Worm (Caenorhabditis elegans): ENCODE data around the gene iglr-1.
A peak's percentile ranks its signal among the peaks of the same experiment; 100 is the strongest.

The iglr-1 gene

DNA sequence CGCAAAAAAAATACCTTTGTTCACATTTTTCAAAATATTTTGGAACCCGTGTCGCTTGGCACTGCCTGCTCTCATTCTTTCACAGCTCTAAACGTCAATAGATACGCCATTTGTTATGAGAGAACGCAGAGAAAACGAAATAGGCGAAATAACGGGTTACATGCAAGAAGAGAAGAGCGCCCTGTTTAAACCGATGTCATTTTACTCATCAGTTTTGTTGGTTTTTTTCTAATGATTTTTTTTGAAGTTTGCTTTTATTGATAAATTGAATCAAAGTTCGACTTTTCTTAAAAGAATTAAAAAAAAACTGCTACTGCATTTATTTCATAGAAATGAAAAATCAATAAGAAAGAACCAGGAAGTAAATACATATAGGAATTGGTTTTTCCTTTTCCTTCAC is 12.4 kb downstream of the iglr-1 start (continued):
- TF ChIP-seq lsy-2 (tag; optimal IDR thresholded peaks at IDR 0.05), result peak in 1 of 2 experiments; percentile 64

DNA sequence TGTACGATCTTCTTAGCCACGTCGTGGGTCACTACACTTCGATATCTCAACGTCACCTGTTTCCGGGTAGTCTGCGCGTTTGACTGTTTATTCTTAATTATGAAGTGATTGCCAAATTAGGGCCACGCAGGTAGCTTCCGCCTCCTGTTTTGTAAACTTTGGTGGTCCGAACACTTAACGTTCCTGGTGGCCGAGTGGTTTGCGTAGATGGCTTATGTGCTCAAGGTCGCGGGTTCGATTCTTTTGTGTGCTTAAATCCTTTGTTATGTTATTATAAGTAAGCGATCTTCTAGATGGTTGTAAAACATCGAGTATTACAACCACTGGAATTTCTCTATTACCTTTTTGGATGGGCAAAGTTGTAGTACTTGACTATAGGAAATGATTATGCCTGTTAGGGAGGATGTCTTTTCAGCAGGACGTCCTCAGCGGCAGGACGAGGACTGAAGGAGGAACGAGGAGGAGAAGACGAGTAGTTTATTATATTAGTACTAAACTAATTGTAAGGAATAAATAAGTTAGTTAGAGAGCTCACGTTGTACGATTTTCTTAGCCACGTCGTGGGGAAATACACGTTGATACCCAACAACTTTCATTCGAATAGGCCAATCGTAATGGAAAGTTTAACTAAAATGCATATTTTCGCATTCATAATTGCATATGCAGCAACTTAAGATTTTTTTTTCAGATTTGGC is 14.2 kb downstream of the iglr-1 start:
- no peak for TF ChIP-seq ceh-16 (tag; optimal IDR thresholded peaks at IDR 0.05)
- no peak for TF ChIP-seq nhr-21 (tag; optimal IDR thresholded peaks at IDR 0.05)
- no peak for TF ChIP-seq nhr-23 (tag; optimal IDR thresholded peaks at IDR 0.05)
- no peak for TF ChIP-seq egl-27 (tag; optimal IDR thresholded peaks at IDR 0.05)
- TF ChIP-seq ceh-82 (tag; optimal IDR thresholded peaks at IDR 0.05), result no peak
- TF ChIP-seq sma-9 (GFP tag; optimal IDR thresholded peaks at IDR 0.05), result no peak
- no peak for TF ChIP-seq sma-9 (tag; optimal IDR thresholded peaks at IDR 0.05)
- TF ChIP-seq unc-55 (GFP tag; optimal IDR thresholded peaks at IDR 0.05), result no peak
- no peak for TF ChIP-seq skn-1 (tag; optimal IDR thresholded peaks at IDR 0.05)
- no peak for TF ChIP-seq zag-1 (tag; optimal IDR thresholded peaks at IDR 0.05)
- no peak for TF ChIP-seq snpc-4 (tag; optimal IDR thresholded peaks at IDR 0.05)
- TF ChIP-seq blmp-1 (tag; optimal IDR thresholded peaks at IDR 0.05; ENCODE audit: insufficient read depth), result no peak
- no peak for TF ChIP-seq nhr-6 (tag; optimal IDR thresholded peaks at IDR 0.05)
- TF ChIP-seq Y55F3AM.14 (GFP tag; optimal IDR thresholded peaks at IDR 0.05), result no peak
- TF ChIP-seq mab-5 (tag; optimal IDR thresholded peaks at IDR 0.05), result no peak
- no peak for TF ChIP-seq peb-1 (tag; optimal IDR thresholded peaks at IDR 0.05)
- no peak for TF ChIP-seq nhr-25 (tag; optimal IDR thresholded peaks at IDR 0.05)
- no peak for TF ChIP-seq lsy-2 (tag; optimal IDR thresholded peaks at IDR 0.05)
- TF ChIP-seq ztf-1 (GFP tag; conservative IDR thresholded peaks at IDR 0.05), result no peak
- no peak for TF ChIP-seq lin-39 (tag; optimal IDR thresholded peaks at IDR 0.05)

DNA sequence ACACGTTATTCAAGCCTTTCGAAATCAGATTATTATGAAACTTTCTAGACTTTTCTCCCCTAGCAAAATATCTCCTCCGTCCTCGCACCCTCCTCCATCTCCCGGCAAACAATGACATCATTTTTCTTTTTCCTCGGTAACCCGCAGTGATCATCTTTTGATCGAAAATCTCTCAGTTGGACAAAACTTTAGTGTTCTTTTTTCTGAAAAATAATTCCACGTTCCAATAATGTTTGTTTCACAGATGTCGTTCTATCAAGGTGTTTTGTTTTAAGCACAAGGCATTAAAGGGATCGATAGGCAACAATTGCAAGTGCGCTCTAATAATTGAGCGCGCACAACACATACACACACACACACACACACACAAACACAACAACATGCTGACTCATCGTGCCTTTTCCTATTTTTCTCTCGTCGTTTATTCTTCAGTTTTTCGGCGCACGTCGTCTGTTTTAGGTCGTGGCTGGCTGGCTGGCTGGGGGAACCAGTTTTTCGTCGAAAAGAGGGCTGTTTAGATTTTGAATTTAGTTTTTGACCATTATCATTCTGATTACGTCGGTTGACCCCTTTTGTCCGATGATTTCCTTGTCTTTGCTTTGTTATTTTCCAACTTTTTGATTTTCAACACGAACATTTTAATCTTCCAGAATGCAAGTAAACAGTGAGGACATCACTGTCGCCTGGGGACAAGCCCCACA is 15.6 kb downstream of the iglr-1 start, which contains the start of gene F20D1.3:
F20D1.3 (plus strand) TSS at position 651 of the 701 bp plus-strand sequence.
- TF ChIP-seq lin-11 (tag; optimal IDR thresholded peaks at IDR 0.05) (peak; percentile 8), mdl-1 (tag; optimal IDR thresholded peaks at IDR 0.05) (peak in 1 of 2 experiments; percentile 46), zag-1 (tag; optimal IDR thresholded peaks at IDR 0.05) (peak; percentile 7), elt-3 (tag; optimal IDR thresholded peaks at IDR 0.05) (no peak), ceh-82 (tag; optimal IDR thresholded peaks at IDR 0.05) (no peak), sma-9 (GFP tag; optimal IDR thresholded peaks at IDR 0.05) (peak; percentile 60), sma-9 (tag; optimal IDR thresholded peaks at IDR 0.05) (no peak), nhr-11 (tag; optimal IDR thresholded peaks at IDR 0.05) (no peak), nhr-25 (tag; optimal IDR thresholded peaks at IDR 0.05) (peak; percentile 68), R02D3.7 (tag; optimal IDR thresholded peaks at IDR 0.05) (no peak), nhr-237 (tag; optimal IDR thresholded peaks at IDR 0.05) (no peak), nhr-21 (tag; optimal IDR thresholded peaks at IDR 0.05) (peak; percentile 28), nhr-129 (tag; optimal IDR thresholded peaks at IDR 0.05) (peak; percentile 90), nhr-10 (tag; optimal IDR thresholded peaks at IDR 0.05) (no peak), Y55F3AM.14 (GFP tag; optimal IDR thresholded peaks at IDR 0.05) (peak; percentile 41), dmd-4 (tag; optimal IDR thresholded peaks at IDR 0.05) (no peak), unc-39 (tag; optimal IDR thresholded peaks at IDR 0.05) (no peak), ceh-16 (tag; optimal IDR thresholded peaks at IDR 0.05) (no peak), egl-27 (tag; optimal IDR thresholded peaks at IDR 0.05) (peak; percentile 38), lsy-2 (tag; optimal IDR thresholded peaks at IDR 0.05) (peak in 1 of 2 experiments; percentile 55), aly-2 (tag; optimal IDR thresholded peaks at IDR 0.05) (no peak), peb-1 (tag; optimal IDR thresholded peaks at IDR 0.05) (no peak), ama-1 (optimal IDR thresholded peaks at IDR 0.05) (no peak), F13H6.1 (tag; optimal IDR thresholded peaks at IDR 0.05) (peak; percentile 34), sma-3 (GFP tag; optimal IDR thresholded peaks at IDR 0.05) (peak; percentile 63), crh-2 (tag; optimal IDR thresholded peaks at IDR 0.05) (peak; percentile 77), blmp-1 (tag; optimal IDR thresholded peaks at IDR 0.05; ENCODE audit: insufficient read depth) (no peak), snpc-4 (tag; optimal IDR thresholded peaks at IDR 0.05) (no peak), lin-13 (GFP tag; optimal IDR thresholded peaks at IDR 0.05) (peak; percentile 37), sem-4 (tag; optimal IDR thresholded peaks at IDR 0.05) (peak; percentile 24), elt-1 (tag; optimal IDR thresholded peaks at IDR 0.05) (no peak), fos-1 (tag; optimal IDR thresholded peaks at IDR 0.05) (peak; percentile 99), unc-55 (GFP tag; optimal IDR thresholded peaks at IDR 0.05) (peak; percentile 81), C34F6.9 (tag; optimal IDR thresholded peaks at IDR 0.05) (peak; percentile 73), nhr-6 (tag; optimal IDR thresholded peaks at IDR 0.05) (peak; percentile 50), lin-39 (tag; optimal IDR thresholded peaks at IDR 0.05) (no peak)

All from whole organism, L2 larva.